Worm (Caenorhabditis elegans): ENCODE measurements around the gene Y46G5A.36.

Gene Y46G5A.36

DNA sequence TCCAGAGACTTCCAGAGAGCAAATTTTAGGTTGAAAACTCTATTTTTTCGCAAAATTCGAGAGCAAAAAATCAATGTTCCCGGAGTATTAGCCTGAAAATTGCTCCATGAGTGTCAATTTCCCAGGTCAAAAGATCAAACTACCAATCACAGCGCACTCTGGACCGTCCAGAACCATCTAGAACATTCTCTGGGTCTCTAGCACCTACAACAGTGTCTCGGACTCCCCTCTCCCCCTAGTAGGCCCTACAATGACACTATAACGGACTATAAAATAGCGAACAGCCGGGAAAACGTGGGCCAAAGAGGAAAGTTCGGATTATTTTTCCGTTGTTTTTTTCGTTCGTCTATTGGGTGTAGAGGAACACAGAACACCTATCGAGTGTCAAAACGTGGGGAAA, 24.1 kb upstream of the Y46G5A.36 start:
- TF ChIP-seq lsy-2 (tag; optimal IDR thresholded peaks at IDR 0.05) (no peak), cnd-1 (tag; optimal IDR thresholded peaks at IDR 0.05) (peak; percentile 13), ceh-83 (GFP tag; optimal IDR thresholded peaks at IDR 0.05) (no peak), elt-1 (tag; optimal IDR thresholded peaks at IDR 0.05; ENCODE audit: borderline replicate concordance, insufficient read depth) (no peak), nhr-2 (tag; optimal IDR thresholded peaks at IDR 0.05) (peak; percentile 3)

DNA sequence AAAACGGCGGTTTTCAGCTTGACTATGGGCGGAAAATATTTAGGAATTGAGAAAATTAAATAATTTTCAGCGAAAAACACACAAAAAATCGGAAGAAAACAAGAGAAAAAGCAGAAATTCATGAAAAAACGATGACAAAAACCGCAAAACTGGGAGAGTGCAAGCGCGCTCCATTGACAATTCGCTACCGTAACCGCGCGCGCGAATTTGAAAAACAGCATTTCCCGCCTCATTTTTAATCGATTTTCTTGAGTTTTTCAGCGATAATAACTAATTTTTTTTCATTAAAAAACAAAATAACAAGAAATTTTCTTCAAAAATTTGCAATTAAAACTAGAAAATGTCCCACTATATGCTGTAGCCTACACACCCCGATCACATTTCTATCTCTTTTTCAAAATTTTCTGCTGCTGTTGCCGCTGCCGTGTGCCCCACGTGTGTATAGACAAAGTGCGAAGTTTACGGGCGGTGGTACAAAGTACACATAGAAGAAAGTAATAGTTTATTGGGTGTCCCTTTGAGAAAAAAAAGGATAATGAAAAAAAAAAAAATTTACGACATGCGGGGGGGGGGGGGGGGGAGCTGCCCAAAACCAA, 23.5 kb upstream of the Y46G5A.36 start:
- TF ChIP-seq lsy-2 (tag; optimal IDR thresholded peaks at IDR 0.05) (peak; percentile 92), sptf-1 (tag; optimal IDR thresholded peaks at IDR 0.05) (no peak), lin-13 (tag; optimal IDR thresholded peaks at IDR 0.05) (peak; percentile 1), hlh-1 (tag; optimal IDR thresholded peaks at IDR 0.05) (peak; percentile 25)

DNA sequence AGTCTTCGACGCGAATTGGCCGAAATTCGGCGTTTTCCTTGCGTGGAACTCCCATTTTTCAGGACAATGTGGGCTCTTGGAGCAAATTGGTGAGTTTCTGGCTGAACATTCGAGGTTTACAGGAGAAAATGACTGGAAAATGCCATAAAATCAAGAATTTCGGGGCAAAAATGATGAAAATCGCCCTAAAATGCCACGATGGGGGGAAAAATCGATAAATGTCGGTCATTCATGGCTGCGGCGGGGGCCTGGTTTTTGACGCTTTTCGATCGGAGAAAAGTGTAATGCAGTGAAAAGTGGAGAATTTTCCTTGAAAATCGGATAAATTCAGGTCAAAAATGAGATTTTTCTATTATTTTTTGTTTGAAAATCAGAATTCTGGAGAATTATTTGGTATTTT, 18.3 kb upstream of the Y46G5A.36 start, which contains the start of the genes Y46G5A.18 and Y46G5A.47:
Y46G5A.18 (minus strand) TSS at position 101 of the 400 bp plus-strand sequence.
Y46G5A.47 (minus strand) TSS at position 146 of the 400 bp plus-strand sequence.
- TF ChIP-seq bed-3 (GFP tag; optimal IDR thresholded peaks at IDR 0.05) (no peak), sptf-1 (tag; optimal IDR thresholded peaks at IDR 0.05) (no peak), unc-39 (tag; optimal IDR thresholded peaks at IDR 0.05) (no peak), lin-32 (GFP tag; optimal IDR thresholded peaks at IDR 0.05) (no peak), nhr-76 (tag; optimal IDR thresholded peaks at IDR 0.05) (no peak), ces-1 (GFP tag; optimal IDR thresholded peaks at IDR 0.05) (no peak), blmp-1 (tag; optimal IDR thresholded peaks at IDR 0.05) (no peak), flh-1 (GFP tag; optimal IDR thresholded peaks at IDR 0.05) (no peak)

DNA sequence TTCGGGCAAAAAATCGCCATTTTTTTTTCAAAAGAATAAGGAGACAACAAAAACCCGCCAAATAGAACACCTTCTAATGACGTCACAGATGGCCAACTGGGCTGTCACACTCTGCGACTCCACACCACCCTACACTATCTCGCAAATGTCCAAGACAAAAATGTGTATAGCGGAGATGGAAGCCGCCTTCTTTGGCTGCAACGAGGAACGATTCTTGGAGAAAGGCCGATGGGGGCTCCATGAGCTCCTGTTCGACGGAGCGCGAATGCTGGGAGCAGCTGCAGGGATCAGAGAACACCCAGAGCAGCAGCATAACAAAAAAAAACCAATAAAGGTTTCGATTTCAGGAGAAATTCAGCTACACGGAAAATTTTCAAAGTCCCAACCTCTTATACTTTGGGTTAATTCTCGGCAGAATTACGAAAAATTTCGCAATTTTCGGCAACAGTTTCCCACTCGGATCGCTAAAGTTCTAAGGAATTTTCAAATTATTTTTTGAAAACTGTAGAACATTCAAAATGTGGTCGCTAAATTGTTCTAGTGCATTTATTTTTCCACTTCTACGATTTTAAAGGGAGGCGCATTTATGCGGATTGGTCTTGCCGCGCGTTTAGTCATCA, 17.6 kb upstream of the Y46G5A.36 start:
- TF ChIP-seq lsy-2 (tag; optimal IDR thresholded peaks at IDR 0.05) (no peak), zip-8 (tag; optimal IDR thresholded peaks at IDR 0.05) (peak; percentile 63), ztf-11 (tag; optimal IDR thresholded peaks at IDR 0.05) (no peak), pha-4 (tag; optimal IDR thresholded peaks at IDR 0.05) (no peak), cnd-1 (tag; optimal IDR thresholded peaks at IDR 0.05) (peak; percentile 68), sptf-1 (tag; optimal IDR thresholded peaks at IDR 0.05) (peak; percentile 15), ces-1 (GFP tag; optimal IDR thresholded peaks at IDR 0.05) (peak; percentile 4), unc-62 (GFP tag; optimal IDR thresholded peaks at IDR 0.05) (peak; percentile 23)

DNA sequence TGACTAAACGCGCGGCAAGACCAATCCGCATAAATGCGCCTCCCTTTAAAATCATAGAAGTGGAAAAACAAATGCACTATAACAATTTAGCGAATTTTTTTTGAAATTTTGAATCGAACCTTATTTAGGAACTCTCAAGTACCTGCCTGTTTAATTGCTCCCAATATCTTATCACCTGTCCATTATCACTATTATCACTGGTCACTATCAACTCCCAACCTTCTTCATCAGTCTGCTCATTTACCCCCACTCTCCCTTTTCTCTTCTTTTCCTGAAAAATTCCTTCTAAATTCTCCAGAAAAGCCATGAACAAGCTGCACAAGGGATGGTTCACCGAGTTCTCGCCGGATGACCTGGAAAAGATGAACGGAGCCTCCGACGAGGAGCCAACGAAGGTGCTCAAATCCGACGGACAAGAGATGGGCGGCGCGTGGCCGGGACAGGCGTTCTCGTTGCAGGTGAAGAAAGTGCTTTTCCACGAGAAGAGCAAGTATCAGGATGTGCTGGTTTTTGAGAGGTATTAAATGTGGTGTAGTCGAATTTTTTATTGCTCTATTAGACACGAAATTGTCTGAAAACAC, 16.8 kb upstream of the Y46G5A.36 start, which contains the start of gene spds-1:
spds-1 (plus strand) TSS at position 298 of the 581 bp plus-strand sequence.
- TF ChIP-seq elt-3 (tag; optimal IDR thresholded peaks at IDR 0.05) = no peak
- no peak for TF ChIP-seq lsy-2 (tag; optimal IDR thresholded peaks at IDR 0.05)
- TF ChIP-seq nhr-76 (tag; optimal IDR thresholded peaks at IDR 0.05) = no peak
- no peak for TF ChIP-seq ces-1 (GFP tag; optimal IDR thresholded peaks at IDR 0.05)
- no peak for TF ChIP-seq unc-62 (GFP tag; optimal IDR thresholded peaks at IDR 0.05)
- no peak for TF ChIP-seq nhr-12 (tag; optimal IDR thresholded peaks at IDR 0.05)
- TF ChIP-seq ceh-83 (GFP tag; optimal IDR thresholded peaks at IDR 0.05) = no peak
- no peak for TF ChIP-seq mls-2 (tag; optimal IDR thresholded peaks at IDR 0.05)
- TF ChIP-seq nhr-28 (tag; optimal IDR thresholded peaks at IDR 0.05) = no peak
- no peak for TF ChIP-seq lin-32 (GFP tag; optimal IDR thresholded peaks at IDR 0.05)
- TF ChIP-seq tbx-8 (GFP tag; optimal IDR thresholded peaks at IDR 0.05) = no peak
- TF ChIP-seq hlh-1 (tag; optimal IDR thresholded peaks at IDR 0.05) = no peak
- no peak for TF ChIP-seq M03D4.4 (tag; optimal IDR thresholded peaks at IDR 0.05)
- no peak for TF ChIP-seq ceh-43 (GFP tag; optimal IDR thresholded peaks at IDR 0.05)
- TF ChIP-seq unc-120 (tag; optimal IDR thresholded peaks at IDR 0.05; ENCODE audit: poor library complexity, severe bottlenecking) = no peak
- no peak for TF ChIP-seq bed-3 (GFP tag; optimal IDR thresholded peaks at IDR 0.05)
- TF ChIP-seq ztf-11 (tag; optimal IDR thresholded peaks at IDR 0.05) = no peak

DNA sequence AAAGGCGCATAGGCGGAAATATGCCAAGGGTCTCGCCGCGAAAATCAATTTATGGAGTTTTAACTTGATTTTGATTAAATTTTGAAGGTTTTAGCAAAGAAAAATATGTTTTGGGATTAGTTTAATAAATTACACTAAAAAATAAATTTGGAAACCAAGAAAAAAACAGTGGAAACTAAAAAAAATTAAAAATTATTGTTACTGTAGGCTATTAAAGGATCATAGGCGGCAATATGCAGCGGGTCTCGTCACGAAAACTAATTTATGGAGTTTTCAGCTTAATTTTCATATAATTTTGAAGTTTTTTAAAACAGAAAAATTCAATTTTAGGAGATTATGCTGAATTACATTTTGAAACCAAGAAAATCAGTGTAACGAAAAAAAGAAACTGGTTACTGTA, 14.7 kb upstream of the Y46G5A.36 start:
- TF ChIP-seq snpc-4 (tag; optimal IDR thresholded peaks at IDR 0.05) = no peak
